Worm (Caenorhabditis elegans): ENCODE measurements around the gene Y41E3.13.

DNA sequence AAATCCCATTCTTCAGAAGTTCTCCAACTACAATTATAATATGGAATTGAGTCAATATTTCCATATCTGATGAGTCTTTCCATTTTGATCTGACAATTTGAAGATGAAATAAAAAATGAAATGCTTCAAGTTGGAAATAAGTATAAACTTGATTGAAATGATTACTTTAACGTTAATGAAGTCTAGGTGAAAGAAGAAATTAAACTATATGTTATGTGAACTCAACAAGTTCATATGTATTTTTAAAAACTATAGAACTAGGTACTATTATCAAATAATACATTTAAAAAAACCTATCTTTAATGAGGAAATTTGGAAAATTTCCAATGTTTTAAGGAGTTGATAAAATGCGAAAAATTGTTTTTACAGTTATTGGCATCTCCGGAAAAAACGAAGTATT is 40.2 kb downstream of the Y41E3.13 start, which contains the start of gene srt-49:
- no peak for TF ChIP-seq F57C9.4 (tag; optimal IDR thresholded peaks at IDR 0.05)
- no peak for TF ChIP-seq C06A6.2 (GFP tag; conservative IDR thresholded peaks at IDR 0.05)
- TF ChIP-seq snpc-4 (GFP tag; optimal IDR thresholded peaks at IDR 0.05) = no peak
- TF ChIP-seq snpc-4 (tag; optimal IDR thresholded peaks at IDR 0.05) = no peak
